Fruit fly (Drosophila melanogaster) whole organism, embryonic: ENCODE data around the gene nudC.

Experiments used
- CG10959 ChIP-seq: fragments of 200-800 bp; sonication (Bioruptor generic); IDR thresholded peaks from 2 replicates; pipeline ENCODE4 v1.3.6; 2022; ENCODE audit warnings: missing biosample characterization, missing genetic modification characterization
- CG11093 ChIP-seq: fragments of 200-800 bp; sonication (Bioruptor generic); IDR thresholded peaks from 3 replicates; pipeline ENCODE4 v1.3.6; 2022; ENCODE audit warnings: missing biosample characterization, missing genetic modification characterization
- CG12391 ChIP-seq: fragments of 200-800 bp; sonication (Bioruptor generic); optimal IDR thresholded peaks from 3 replicates; lab custom pipeline; 2018; ENCODE audit warnings: missing biosample characterization, mild to moderate bottlenecking, missing genetic modification characterization, moderate library complexity
- CG13296 ChIP-seq: fragments of 200-800 bp; sonication (Bioruptor generic); optimal IDR thresholded peaks from 3 replicates; lab custom pipeline; 2018; ENCODE audit warnings: missing biosample characterization, mild to moderate bottlenecking, missing genetic modification characterization
- CG13894 ChIP-seq: fragments of 200-800 bp; sonication (Bioruptor generic); optimal IDR thresholded peaks from 3 replicates; lab custom pipeline; 2018; ENCODE audit warnings: missing biosample characterization, mild to moderate bottlenecking, missing genetic modification characterization, moderate library complexity
- CG15601 ChIP-seq: fragments of 200-800 bp; sonication (Bioruptor generic); optimal IDR thresholded peaks from 3 replicates; lab custom pipeline; 2019; ENCODE audit warnings: missing biosample characterization, mild to moderate bottlenecking, missing genetic modification characterization, moderate library complexity
- CG18262 ChIP-seq: fragments of 200-800 bp; optimal IDR thresholded peaks from 3 replicates; lab custom pipeline; 2019; ENCODE audit warnings: missing biosample characterization, mild to moderate bottlenecking, missing genetic modification characterization, moderate library complexity
- CG18764 ChIP-seq: fragments of 200-800 bp; sonication (Bioruptor generic); optimal IDR thresholded peaks from 3 replicates; lab custom pipeline; 2016; ENCODE audit warnings: missing biosample characterization, missing genetic modification characterization
- CG2120 ChIP-seq: fragments of 200-800 bp; sonication (Bioruptor generic); optimal IDR thresholded peaks from 3 replicates; lab custom pipeline; 2016; ENCODE audit warnings: missing biosample characterization, missing genetic modification characterization
- CG31388 ChIP-seq: fragments of 200-800 bp; sonication (Bioruptor generic); optimal IDR thresholded peaks from 2 replicates; lab custom pipeline; 2016; ENCODE audit warnings: missing biosample characterization, missing genetic modification characterization
- CG34422 ChIP-seq: fragments of 200-800 bp; sonication (Bioruptor generic); IDR thresholded peaks from 3 replicates; pipeline ENCODE4 v1.3.6; 2022; ENCODE audit warnings: missing biosample characterization, missing genetic modification characterization
- CG3847 ChIP-seq: fragments of 200-800 bp; sonication (Bioruptor generic); IDR thresholded peaks from 2 replicates; pipeline ENCODE4 v1.3.6; 2022; ENCODE audit warnings: missing biosample characterization, missing genetic modification characterization
- CG6765 ChIP-seq: fragments of 200-800 bp; sonication (Bioruptor generic); optimal IDR thresholded peaks from 3 replicates; lab custom pipeline; 2017; ENCODE audit warnings: missing biosample characterization, mild to moderate bottlenecking, missing genetic modification characterization
- CG7987 ChIP-seq: fragments of 200-800 bp; sonication (Bioruptor generic); optimal IDR thresholded peaks from 2 replicates; lab custom pipeline; 2018; ENCODE audit warnings: missing biosample characterization, mild to moderate bottlenecking, missing genetic modification characterization, moderate library complexity
- CG9215 ChIP-seq: fragments of 200-800 bp; sonication (Bioruptor generic); IDR thresholded peaks from 2 replicates; pipeline ENCODE4 v1.3.6; 2022; ENCODE audit warnings: missing biosample characterization, missing genetic modification characterization
- Ets97D ChIP-seq: fragments of 200-800 bp; sonication (Bioruptor generic); optimal IDR thresholded peaks from 3 replicates; lab custom pipeline; 2016; ENCODE audit warnings: missing biosample characterization, missing genetic modification characterization
- Fer1 ChIP-seq: fragments of 200-800 bp; sonication (Bioruptor generic); optimal IDR thresholded peaks from 2 replicates; lab custom pipeline; 2017; ENCODE audit warnings: missing biosample characterization, mild to moderate bottlenecking, missing genetic modification characterization
- HHEX ChIP-seq: fragments of 200-800 bp; sonication (Bioruptor generic); optimal IDR thresholded peaks from 3 replicates; lab custom pipeline; 2017; ENCODE audit warnings: missing biosample characterization, mild to moderate bottlenecking, missing genetic modification characterization, missing genetic modification reagents
- HLH3B ChIP-seq: fragments of 200-800 bp; sonication (Bioruptor generic); IDR thresholded peaks from 2 replicates; pipeline ENCODE4 v1.3.6; 2022; ENCODE audit warnings: missing biosample characterization, missing genetic modification characterization
- HLH54F ChIP-seq: fragments of 200-800 bp; sonication (Bioruptor generic); optimal IDR thresholded peaks from 3 replicates; lab custom pipeline; 2016; ENCODE audit warnings: missing biosample characterization, missing genetic modification characterization
- Hey ChIP-seq: fragments of 200-800 bp; sonication (Bioruptor generic); optimal IDR thresholded peaks from 3 replicates; lab custom pipeline; 2018; ENCODE audit warnings: missing biosample characterization, mild to moderate bottlenecking, missing genetic modification characterization
- HmgD ChIP-seq: fragments of 200-800 bp; sonication (Bioruptor generic); optimal IDR thresholded peaks from 3 replicates; lab custom pipeline; 2016; ENCODE audit warnings: missing biosample characterization, missing genetic modification characterization
- Nf-YB ChIP-seq: fragments of 200-800 bp; sonication (Bioruptor generic); optimal IDR thresholded peaks from 3 replicates; lab custom pipeline; 2019; ENCODE audit warnings: missing biosample characterization, mild to moderate bottlenecking, missing genetic modification characterization, moderate library complexity
- Optix ChIP-seq: fragments of 200-800 bp; sonication (Bioruptor generic); IDR thresholded peaks from 3 replicates; pipeline ENCODE4 v1.3.6; 2022; ENCODE audit warnings: missing biosample characterization, missing genetic modification characterization
- TFAM ChIP-seq: fragments of 200-800 bp; sonication (Bioruptor generic); optimal IDR thresholded peaks from 2 replicates; lab custom pipeline; 2017; ENCODE audit warnings: missing biosample characterization, missing genetic modification characterization, inconsistent platforms
- abd-A ChIP-seq: fragments of 200-800 bp; sonication (Bioruptor generic); optimal IDR thresholded peaks from 3 replicates; lab custom pipeline; 2019; ENCODE audit warnings: missing biosample characterization, mild to moderate bottlenecking, missing genetic modification characterization, moderate library complexity
- al ChIP-seq: fragments of 200-800 bp; sonication (Bioruptor generic); IDR thresholded peaks from 2 replicates; pipeline ENCODE4 v1.3.6; 2022; ENCODE audit warnings: missing biosample characterization, missing genetic modification characterization
- ato ChIP-seq: fragments of 200-800 bp; sonication (Bioruptor generic); IDR thresholded peaks from 2 replicates; pipeline ENCODE4 v1.3.6; 2022; ENCODE audit warnings: missing biosample characterization, missing genetic modification characterization; ENCODE audit not compliant: partially characterized antibody
- bowl ChIP-seq: fragments of 200-800 bp; sonication (Bioruptor generic); IDR thresholded peaks from 2 replicates; pipeline ENCODE4 v1.3.6; 2022; ENCODE audit warnings: missing biosample characterization, missing genetic modification characterization
- chif ChIP-seq, 2 experiments: fragments of 200-800 bp; sonication (Bioruptor generic); optimal IDR thresholded peaks; 3 replicates each; lab custom pipeline; 2016; ENCODE audit warnings: missing biosample characterization in 2 of 2, missing genetic modification characterization in 2 of 2
- chm ChIP-seq: fragments of 200-800 bp; sonication (Bioruptor generic); IDR thresholded peaks from 2 replicates; pipeline ENCODE4 v1.3.6; 2022; ENCODE audit warnings: missing biosample characterization, missing genetic modification characterization
- crc ChIP-seq: fragments of 200-800 bp; sonication (Bioruptor generic); optimal IDR thresholded peaks from 2 replicates; lab custom pipeline; 2016; ENCODE audit warnings: missing biosample characterization, missing genetic modification characterization
- croc ChIP-seq: fragments of 200-800 bp; sonication (Bioruptor generic); conservative IDR thresholded peaks from 3 replicates; pipeline ENCODE4 v1.3.6; 2022; ENCODE audit warnings: missing biosample characterization, missing genetic modification characterization
- danr ChIP-seq: fragments of 200-800 bp; sonication (Bioruptor generic); IDR thresholded peaks from 2 replicates; pipeline ENCODE4 v1.3.6; 2022; ENCODE audit warnings: missing biosample characterization, missing genetic modification characterization
- dm ChIP-seq: fragments of 200-800 bp; sonication (Bioruptor generic); optimal IDR thresholded peaks from 3 replicates; lab custom pipeline; 2016; ENCODE audit warnings: missing biosample characterization, missing genetic modification characterization
- dpn ChIP-seq, 2 experiments: fragments of 200-800 bp; sonication (Bioruptor generic); optimal IDR thresholded peaks; 3 replicates each; lab custom pipeline; 2016; ENCODE audit warnings: missing biosample characterization in 2 of 2, missing genetic modification characterization in 2 of 2
- eve ChIP-seq, 2 experiments: fragments of >200 bp; optimal IDR thresholded peaks; 2 replicates each; lab custom pipeline; 2017; ENCODE audit warnings: missing biosample characterization in 2 of 2, missing genetic modification characterization in 2 of 2
- ewg ChIP-seq: fragments of 200-800 bp; sonication (Bioruptor generic); optimal IDR thresholded peaks from 3 replicates; lab custom pipeline; 2017; ENCODE audit warnings: mild to moderate bottlenecking, missing biosample characterization, missing genetic modification reagents, missing genetic modification characterization
- gcm ChIP-seq: fragments of 200-800 bp; sonication (Bioruptor generic); optimal IDR thresholded peaks from 2 replicates; lab custom pipeline; 2019; ENCODE audit warnings: missing biosample characterization, mild to moderate bottlenecking, missing genetic modification characterization, moderate library complexity
- ind ChIP-seq: fragments of 200-800 bp; sonication (Bioruptor generic); optimal IDR thresholded peaks from 3 replicates; lab custom pipeline; 2016; ENCODE audit warnings: missing biosample characterization, missing genetic modification characterization
- inv ChIP-seq: fragments of 200-800 bp; sonication (Bioruptor generic); IDR thresholded peaks from 2 replicates; pipeline ENCODE4 v1.3.6; 2022; ENCODE audit warnings: missing biosample characterization, missing genetic modification characterization; ENCODE audit not compliant: partially characterized antibody
- jumu ChIP-seq: fragments of 200-800 bp; sonication (Bioruptor generic); optimal IDR thresholded peaks from 3 replicates; lab custom pipeline; 2016; ENCODE audit warnings: missing biosample characterization, missing genetic modification characterization
- knrl ChIP-seq: fragments of 200-800 bp; sonication (Bioruptor generic); IDR thresholded peaks from 3 replicates; pipeline ENCODE4 v1.3.6; 2022; ENCODE audit warnings: missing biosample characterization, missing genetic modification characterization; ENCODE audit not compliant: partially characterized antibody
- lab ChIP-seq: fragments of 200-800 bp; sonication (Bioruptor generic); optimal IDR thresholded peaks from 3 replicates; lab custom pipeline; 2017; ENCODE audit warnings: missing biosample characterization, missing genetic modification characterization, mild to moderate bottlenecking, moderate library complexity, missing genetic modification reagents
- lola ChIP-seq, 3 experiments: fragments of >200 bp in 2 of 3; fragments of 200-800 bp in 1 of 3; sonication (Bioruptor generic) in 1 of 3; optimal IDR thresholded peaks; 2 replicates each; lab custom pipeline; 2017 to 2019; ENCODE audit warnings: missing biosample characterization in 3 of 3, missing genetic modification characterization in 3 of 3, mild to moderate bottlenecking in 1 of 3, moderate library complexity in 1 of 3
- onecut ChIP-seq: fragments of 200-800 bp; sonication (Bioruptor generic); IDR thresholded peaks from 2 replicates; pipeline ENCODE4 v1.3.6; 2022; ENCODE audit warnings: missing biosample characterization, missing genetic modification characterization
- otp ChIP-seq: fragments of 200-800 bp; sonication (Bioruptor generic); IDR thresholded peaks from 3 replicates; pipeline ENCODE4, ENCODE4 v1.3.6; 2022; ENCODE audit warnings: missing biosample characterization, missing genetic modification characterization
- pb ChIP-seq: fragments of 200-800 bp; sonication (Bioruptor generic); optimal IDR thresholded peaks from 3 replicates; lab custom pipeline; 2016; ENCODE audit warnings: missing biosample characterization, missing genetic modification characterization
- tio ChIP-seq: fragments of 200-800 bp; sonication (Bioruptor generic); optimal IDR thresholded peaks from 2 replicates; lab custom pipeline; 2017; ENCODE audit warnings: missing biosample characterization, missing genetic modification characterization, inconsistent platforms
- trem ChIP-seq: fragments of 200-800 bp; optimal IDR thresholded peaks from 3 replicates; lab custom pipeline; 2019; ENCODE audit warnings: missing biosample characterization, mild to moderate bottlenecking, missing genetic modification characterization, moderate library complexity
- ttk ChIP-seq: fragments of 200-800 bp; sonication (Bioruptor generic); IDR thresholded peaks from 2 replicates; pipeline ENCODE4 v2.1.2; 2022; ENCODE audit warnings: missing biosample characterization, missing genetic modification characterization

The nudC gene

DNA sequence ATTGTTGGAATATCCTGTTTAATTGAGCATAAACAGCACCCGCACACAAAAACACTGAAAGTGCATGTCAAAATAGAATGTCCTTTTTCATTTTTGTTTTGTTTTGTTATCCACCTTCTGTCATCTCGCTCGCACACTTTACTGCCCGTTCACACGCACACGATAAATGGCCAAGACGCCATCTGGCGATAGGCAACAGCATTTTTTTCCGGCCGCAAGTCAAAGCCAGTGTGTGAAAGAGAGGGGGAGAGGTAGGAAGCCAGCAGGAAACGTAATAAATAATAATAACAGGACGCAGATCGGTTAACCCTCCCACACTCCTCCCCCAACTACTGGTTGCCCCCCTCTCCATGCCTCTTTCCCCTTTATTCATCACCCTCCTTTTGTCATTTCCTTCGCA, 34.9 kb upstream of the nudC start (continued):
- TF ChIP-seq ind (GFP tag; lab: Kevin White, UChicago) (peak; percentile 6), al (GFP tag; lab: Robert Waterston, UW) (no peak), eve (GFP tag; optimal IDR thresholded peaks at IDR 0.05; lab: Kevin White, UChicago) (no peak), CG34422 (GFP tag; lab: Robert Waterston, UW) (peak; percentile 47; the same call in 2 of the 3 replicates), CG31388 (GFP tag; lab: Kevin White, UChicago) (no peak), abd-A (peak; percentile 72), HLH3B (no peak), lola (GFP tag; optimal IDR thresholded peaks at IDR 0.05; lab: Kevin White, UChicago) (no peak), CG7987 (GFP tag; lab: Kevin White, UChicago) (peak; percentile 41), HmgD (GFP tag; lab: Kevin White, UChicago) (no peak), Nf-YB (GFP tag; lab: Kevin White, UChicago) (no peak), trem (tag; lab: Kevin White, UChicago) (peak; percentile 6), CG12391 (tag; lab: Kevin White, UChicago) (no peak), CG2120 (GFP tag; lab: Kevin White, UChicago) (no peak), onecut (GFP tag; lab: Robert Waterston, UW) (peak; percentile 73), bowl (GFP tag; lab: Robert Waterston, UW) (no peak), CG13894 (tag; lab: Kevin White, UChicago) (no peak), chif (GFP tag; optimal IDR thresholded peaks at IDR 0.05; lab: Kevin White, UChicago) (peak in 1 of 2 experiments; percentile 30), CG15601 (tag; lab: Kevin White, UChicago) (no peak), CG3847 (GFP tag; lab: Robert Waterston, UW) (no peak), pb (GFP tag; lab: Kevin White, UChicago) (peak; percentile 40), HLH54F (no peak), CG10959 (GFP tag; lab: Robert Waterston, UW) (0 out of 2 replicates have a peak, but pooled peaks have one; percentile 39), TFAM (GFP tag; lab: Kevin White, UChicago) (peak; percentile 40), Optix (0 out of 3 replicates have a peak, but pooled peaks have one; percentile 51), ewg (GFP tag; lab: Kevin White, UChicago) (no peak), HHEX (no peak), jumu (GFP tag; lab: Kevin White, UChicago) (peak; percentile 3), CG18764 (GFP tag; lab: Kevin White, UChicago) (no peak), CG6765 (GFP tag; lab: Kevin White, UChicago) (peak; percentile 59), CG18262 (no peak), Fer1 (peak; percentile 43), danr (GFP tag; lab: Robert Waterston, UW) (no peak), croc (GFP tag; lab: Robert Waterston, UW) (no peak), Hey (peak; percentile 48), CG11093 (GFP tag; lab: Robert Waterston, UW) (peak; percentile 28; the same call in 1 of the 3 replicates), CG9215 (GFP tag; lab: Robert Waterston, UW) (no peak), CG13296 (GFP tag; lab: Kevin White, UChicago) (peak; percentile 16), dm (GFP tag; lab: Kevin White, UChicago) (no peak), inv (GFP tag; lab: Robert Waterston, UW) (no peak), tio (no peak), Ets97D (GFP tag; lab: Kevin White, UChicago) (no peak), otp (GFP tag; lab: Robert Waterston, UW) (0 out of 3 replicates have a peak, but pooled peaks have one; percentile 44), dpn (GFP tag; optimal IDR thresholded peaks at IDR 0.05; lab: Kevin White, UChicago) (no peak), ato (no peak), lab (GFP tag; lab: Kevin White, UChicago) (peak; percentile 58), gcm (peak; percentile 32), ttk (GFP tag; lab: Robert Waterston, UW) (no peak), knrl (GFP tag; lab: Robert Waterston, UW) (0 out of 3 replicates have a peak, but pooled peaks have one; percentile 37), chm (GFP tag; lab: Robert Waterston, UW) (peak; percentile 49; the same call in 1 of the 2 replicates), crc (no peak)
